Worm (Caenorhabditis elegans): ENCODE measurements around the gene R08A2.5.

- TF ChIP-seq flt-1 (GFP tag; IDR thresholded peaks at IDR 0.05): no peak
- no peak for TF ChIP-seq ets-7 (tag; optimal IDR thresholded peaks at IDR 0.05)
- no peak for TF ChIP-seq tra-4 (tag; optimal IDR thresholded peaks at IDR 0.05)
- TF ChIP-seq hmbx-1 (tag; optimal IDR thresholded peaks at IDR 0.05): no peak
- TF ChIP-seq hmg-4 (GFP tag; optimal IDR thresholded peaks at IDR 0.05): no peak
- no peak for TF ChIP-seq ama-1 (optimal IDR thresholded peaks at IDR 0.05)
- TF ChIP-seq F13C5.2 (tag; optimal IDR thresholded peaks at IDR 0.05): no peak
- no peak for TF ChIP-seq hnd-1 (tag; optimal IDR thresholded peaks at IDR 0.05)
- TF ChIP-seq B0310.2 (tag; optimal IDR thresholded peaks at IDR 0.05): no peak
- TF ChIP-seq scrt-1 (GFP tag; IDR thresholded peaks at IDR 0.05): no peak
- no peak for TF ChIP-seq pes-1 (GFP tag; IDR thresholded peaks at IDR 0.05)
- no peak for TF ChIP-seq ceh-36 (tag; optimal IDR thresholded peaks at IDR 0.05)
- no peak for TF ChIP-seq aly-1 (tag; optimal IDR thresholded peaks at IDR 0.05)
Observed at ce11 chrV:14736851-14737250, 24.4 kb downstream of the R08A2.5 start, which contains the start of gene Y50E8A.5.

Measured in whole organism, early embryonic.